Worm (Caenorhabditis elegans): Measurements from ENCODE around the gene K02F6.4.

DNA sequence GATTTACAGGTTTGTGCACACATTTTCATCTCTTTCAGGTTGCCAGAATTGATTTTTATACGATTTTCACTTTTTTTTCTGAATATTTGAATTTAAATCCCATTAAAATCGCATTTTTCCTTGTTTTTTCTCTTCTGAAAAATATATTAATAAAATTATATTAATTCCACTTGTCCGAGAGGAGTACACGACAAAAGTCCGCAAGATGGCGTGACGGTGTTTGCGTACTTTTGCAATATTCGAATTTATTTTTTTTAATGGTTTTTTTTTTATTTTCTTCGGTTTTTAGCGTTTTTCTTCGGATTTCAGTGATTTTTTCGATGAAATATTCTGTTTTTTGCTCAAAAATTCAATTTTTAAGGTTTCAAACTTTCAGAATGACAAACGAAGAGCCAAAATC is 26.6 kb downstream of the K02F6.4 start, which contains the start of gene usp-39:
- TF ChIP-seq ceh-82 (tag; optimal IDR thresholded peaks at IDR 0.05) (peak; percentile 69 to 91 (median 83)), lsy-2 (tag; optimal IDR thresholded peaks at IDR 0.05) (peak; percentile 88 to 94), C04F5.9 (tag; optimal IDR thresholded peaks at IDR 0.05) (peak; percentile 79), aly-2 (tag; optimal IDR thresholded peaks at IDR 0.05) (peak; percentile 35), nhr-71 (tag; optimal IDR thresholded peaks at IDR 0.05) (no peak), fkh-8 (tag; optimal IDR thresholded peaks at IDR 0.05) (no peak), unc-98 (GFP tag; IDR thresholded peaks at IDR 0.05) (no peak), jun-1 (tag; optimal IDR thresholded peaks at IDR 0.05) (peak; percentile 12), C16A3.4 (tag; optimal IDR thresholded peaks at IDR 0.05) (peak; percentile 59), nhr-76 (tag; optimal IDR thresholded peaks at IDR 0.05) (no peak)

Measured in whole organism, L1 larva.